Worm (Caenorhabditis elegans) whole organism, L4/young adult: Measurements from ENCODE around the gene sre-56.

Experiments
- dao-5 ChIP-seq: sonication (generic microtip); optimal IDR thresholded peaks from 2 replicates; lab custom pipeline; 2016; ENCODE audit warnings: missing genotype, missing genetic modification characterization, moderate library complexity, missing compliant biosample characterization
- him-1 ChIP-seq: sonication (generic microtip); optimal IDR thresholded peaks from 2 replicates; lab custom pipeline; 2016; ENCODE audit warnings: missing genotype, missing genetic modification reagents, missing genetic modification characterization, missing compliant biosample characterization

DNA sequence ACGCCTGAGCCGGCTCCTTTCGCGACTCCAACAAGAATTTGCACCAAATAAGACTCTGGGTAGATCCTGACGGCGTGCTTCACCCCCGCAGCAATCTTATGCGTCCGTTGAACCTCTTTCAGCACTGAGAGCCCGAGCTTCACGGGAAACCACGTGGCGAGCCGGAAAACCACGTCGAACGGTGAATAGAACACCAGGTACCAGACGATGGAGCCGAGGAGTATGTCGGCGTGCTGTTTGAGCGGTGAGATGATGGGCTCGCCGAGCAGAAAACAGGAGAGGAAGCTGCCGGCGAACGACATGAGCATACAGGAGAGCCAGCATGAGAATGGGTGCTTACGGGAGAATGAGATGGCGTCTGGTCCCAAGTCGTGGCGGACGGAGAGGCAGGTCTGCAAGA, 45.7 kb upstream of the sre-56 start:
- TF ChIP-seq dao-5 (no peak), him-1 (tag; lab: Kevin White, UChicago) (no peak)
